Fruit fly (Drosophila melanogaster): ENCODE data around the gene Nhe1.

- TF ChIP-seq lola (GFP tag; optimal IDR thresholded peaks at IDR 0.05): no peak
- TF ChIP-seq h (GFP tag; optimal IDR thresholded peaks at IDR 0.05): peak; percentile 16
- no peak for TF ChIP-seq CG9705 (GFP tag; optimal IDR thresholded peaks at IDR 0.05)
- no peak for TF ChIP-seq dmrt93B (GFP tag; optimal IDR thresholded peaks at IDR 0.05)
- TF ChIP-seq Hr78 (GFP tag; optimal IDR thresholded peaks at IDR 0.05): no peak
- TF ChIP-seq CG32264 (GFP tag; optimal IDR thresholded peaks at IDR 0.05): no peak
- no peak for TF ChIP-seq Jra (GFP tag; optimal IDR thresholded peaks at IDR 0.05)
- TF ChIP-seq tai (GFP tag; optimal IDR thresholded peaks at IDR 0.05): no peak
- no peak for TF ChIP-seq usp (GFP tag; optimal IDR thresholded peaks at IDR 0.05)
- TF ChIP-seq pan (optimal IDR thresholded peaks at IDR 0.05): no peak
- TF ChIP-seq Rel (GFP tag; optimal IDR thresholded peaks at IDR 0.05): no peak
- TF ChIP-seq Rel (tag; optimal IDR thresholded peaks at IDR 0.05): no peak
- TF ChIP-seq OdsH (GFP tag; optimal IDR thresholded peaks at IDR 0.05): peak; percentile 17
These were observed 21.8 kb upstream of the Nhe1 start for dm6 chr2L:128296-128715.
